Worm (Caenorhabditis elegans) whole organism, L1 larva: ENCODE data around the gene Y51H7C.41.

ENCODE experiments used
- C04F5.9 ChIP-seq: sonication (generic microtip); optimal IDR thresholded peaks from 2 replicates; lab custom pipeline; 2016; ENCODE audit warnings: missing genetic modification characterization, missing compliant biosample characterization
- aha-1 ChIP-seq: fragments of 150-350 bp; optimal IDR thresholded peaks from 2 replicates; lab custom pipeline; 2014; ENCODE audit warnings: missing biosample characterization, missing genetic modification characterization
- aly-2 ChIP-seq: fragments of 150-350 bp; optimal IDR thresholded peaks from 2 replicates; lab custom pipeline; 2014; ENCODE audit warnings: missing biosample characterization, missing genetic modification characterization
- blmp-1 ChIP-seq: fragments of 150-350 bp; optimal IDR thresholded peaks from 2 replicates; lab custom pipeline; 2014; ENCODE audit warnings: missing biosample characterization, missing genetic modification characterization
- ceh-8 ChIP-seq: fragments of 200-800 bp; sonication (Bioruptor generic); optimal IDR thresholded peaks from 2 replicates; lab custom pipeline; 2018; ENCODE audit warnings: mild to moderate bottlenecking, missing genetic modification characterization, moderate library complexity, missing compliant biosample characterization
- dpl-1 ChIP-seq, 3 experiments: fragments of 150-350 bp in 2 of 3; sonication (generic microtip) in 1 of 3; optimal IDR thresholded peaks; 2 replicates each; lab custom pipeline; 2014 to 2017; ENCODE audit warnings: missing biosample characterization in 3 of 3, missing genetic modification characterization in 3 of 3, missing genetic modification reagents in 3 of 3
- dsc-1 ChIP-seq: sonication (generic microtip); optimal IDR thresholded peaks from 2 replicates; lab custom pipeline; 2016; ENCODE audit warnings: mild to moderate bottlenecking, missing genetic modification characterization, missing compliant biosample characterization
- efl-1 ChIP-seq, 4 experiments: fragments of 150-350 bp; optimal IDR thresholded peaks in 3 of 4; peaks in 1 of 4; 1 replicate in 1 of 4; 2 replicates in 3 of 4; lab custom pipeline; 2014; ENCODE audit warnings: missing biosample characterization in 2 of 4, missing genetic modification characterization in 2 of 4, missing genetic modification reagents in 2 of 4
- egl-13 ChIP-seq: sonication (generic microtip); optimal IDR thresholded peaks from 2 replicates; lab custom pipeline; 2016; ENCODE audit warnings: missing genotype, missing genetic modification reagents, missing genetic modification characterization, missing compliant biosample characterization
- ets-5 ChIP-seq: fragments of 200-800 bp; sonication (Bioruptor generic); IDR thresholded peaks from 2 replicates; pipeline ENCODE4 v1.3.6; 2022; ENCODE audit warnings: missing genetic modification characterization, missing compliant biosample characterization
- hlh-17 ChIP-seq: fragments of 200-800 bp; sonication (Bioruptor generic); optimal IDR thresholded peaks from 2 replicates; lab custom pipeline; 2018; ENCODE audit warnings: missing genetic modification characterization, mild to moderate bottlenecking, missing compliant biosample characterization, moderate library complexity, borderline replicate concordance
- hlh-4 ChIP-seq: sonication (generic microtip); optimal IDR thresholded peaks from 2 replicates; lab custom pipeline; 2016; ENCODE audit warnings: mild to moderate bottlenecking, missing genetic modification characterization, missing compliant biosample characterization
- hpl-2 ChIP-seq: fragments of 150-350 bp; optimal IDR thresholded peaks from 2 replicates; lab custom pipeline; 2014; ENCODE audit warnings: missing biosample characterization, missing genetic modification reagents, missing genetic modification characterization
- lin-15B ChIP-seq: fragments of 150-350 bp; sonication (generic microtip); optimal IDR thresholded peaks from 3 replicates; lab custom pipeline; 2014; ENCODE audit warnings: missing biosample characterization, missing genetic modification characterization
- lin-35 ChIP-seq, 2 experiments: fragments of 150-350 bp; optimal IDR thresholded peaks; 2 replicates each; lab custom pipeline; 2014; ENCODE audit warnings: missing biosample characterization in 2 of 2, missing genetic modification characterization in 2 of 2, missing genetic modification reagents in 2 of 2
- lin-39 ChIP-seq: fragments of 150-350 bp; optimal IDR thresholded peaks from 2 replicates; lab custom pipeline; 2014; ENCODE audit warnings: missing biosample characterization, missing genetic modification reagents, missing genetic modification characterization
- lsy-2 ChIP-seq, 2 experiments: fragments of 150-350 bp; optimal IDR thresholded peaks; 2 replicates each; lab custom pipeline; 2014; ENCODE audit warnings: missing biosample characterization in 2 of 2, missing genetic modification characterization in 2 of 2
- nhr-19 ChIP-seq: fragments of 200-800 bp; sonication (Bioruptor generic); conservative IDR thresholded peaks from 2 replicates; pipeline ENCODE4 v1.3.6; 2022; ENCODE audit warnings: missing genetic modification characterization, missing compliant biosample characterization
- nhr-47 ChIP-seq: sonication (generic microtip); optimal IDR thresholded peaks from 2 replicates; lab custom pipeline; 2016; ENCODE audit warnings: mild to moderate bottlenecking, missing genetic modification characterization, moderate library complexity, missing compliant biosample characterization
- nhr-71 ChIP-seq: sonication (generic microtip); optimal IDR thresholded peaks from 2 replicates; lab custom pipeline; 2016; ENCODE audit warnings: mild to moderate bottlenecking, missing genetic modification characterization, moderate library complexity, missing compliant biosample characterization
- nhr-76 ChIP-seq: sonication (generic microtip); optimal IDR thresholded peaks from 2 replicates; lab custom pipeline; 2017; ENCODE audit warnings: missing biosample characterization, missing genetic modification characterization
- nhr-77 ChIP-seq: fragments of 150-350 bp; optimal IDR thresholded peaks from 2 replicates; lab custom pipeline; 2014; ENCODE audit warnings: missing biosample characterization, missing genetic modification characterization
- nhr-85 ChIP-seq: sonication (generic microtip); peaks from one replicate; lab custom pipeline; 2016; ENCODE audit warnings: missing genetic modification characterization, inconsistent platforms, missing compliant biosample characterization
- nhr-90 ChIP-seq: sonication (generic microtip); optimal IDR thresholded peaks from 2 replicates; lab custom pipeline; 2016; ENCODE audit warnings: mild to moderate bottlenecking, missing genetic modification characterization, missing compliant biosample characterization; ENCODE audit not compliant: poor library complexity
- pag-3 ChIP-seq: sonication (generic microtip); optimal IDR thresholded peaks from 2 replicates; lab custom pipeline; 2017; ENCODE audit warnings: missing genetic modification characterization, mild to moderate bottlenecking, missing compliant biosample characterization, antibody characterized with exemption, borderline replicate concordance; ENCODE audit not compliant: insufficient read depth
- rnt-1 ChIP-seq: sonication (generic microtip); optimal IDR thresholded peaks from 2 replicates; lab custom pipeline; 2016; ENCODE audit warnings: mild to moderate bottlenecking, missing genetic modification characterization, moderate library complexity, missing compliant biosample characterization
- sox-4 ChIP-seq: sonication (generic microtip); optimal IDR thresholded peaks from 2 replicates; lab custom pipeline; 2016; ENCODE audit warnings: missing genetic modification characterization, missing compliant biosample characterization
- tbx-2 ChIP-seq: sonication (generic microtip); optimal IDR thresholded peaks from 2 replicates; lab custom pipeline; 2016; ENCODE audit warnings: missing genetic modification characterization, missing compliant biosample characterization
- unc-130 ChIP-seq: fragments of 150-350 bp; optimal IDR thresholded peaks from 2 replicates; lab custom pipeline; 2017; ENCODE audit warnings: missing biosample characterization, missing genetic modification characterization, inconsistent platforms
- unc-30 ChIP-seq: sonication (generic microtip); optimal IDR thresholded peaks from 2 replicates; lab custom pipeline; 2017; ENCODE audit warnings: missing biosample characterization, missing genetic modification characterization
- unc-62 ChIP-seq: fragments of 150-350 bp; optimal IDR thresholded peaks from 2 replicates; lab custom pipeline; 2014; ENCODE audit warnings: missing biosample characterization, missing genetic modification reagents, missing genetic modification characterization
- unc-86 ChIP-seq: sonication (generic microtip); optimal IDR thresholded peaks from 2 replicates; lab custom pipeline; 2016; ENCODE audit warnings: missing genetic modification characterization, missing compliant biosample characterization
- vab-15 ChIP-seq: sonication (generic microtip); optimal IDR thresholded peaks from 2 replicates; lab custom pipeline; 2017; ENCODE audit warnings: missing genotype, mild to moderate bottlenecking, missing genetic modification characterization, missing compliant biosample characterization
- xbp-1 ChIP-seq: sonication (generic microtip); optimal IDR thresholded peaks from 2 replicates; lab custom pipeline; 2016; ENCODE audit warnings: missing genetic modification characterization, missing compliant biosample characterization
- zag-1 ChIP-seq: fragments of 150-350 bp; optimal IDR thresholded peaks from 2 replicates; lab custom pipeline; 2014; ENCODE audit warnings: missing biosample characterization, missing genetic modification characterization
- zip-4 ChIP-seq: fragments of 200-800 bp; sonication (Bioruptor generic); optimal IDR thresholded peaks from 2 replicates; lab custom pipeline; 2018; ENCODE audit warnings: mild to moderate bottlenecking, missing genetic modification characterization, moderate library complexity, missing compliant biosample characterization
- ztf-11 ChIP-seq, 2 experiments: sonication (generic microtip); optimal IDR thresholded peaks; 2 replicates each; lab custom pipeline; 2016 to 2017; ENCODE audit warnings: missing genetic modification characterization in 2 of 2, missing biosample characterization in 1 of 2, missing compliant biosample characterization in 1 of 2
- ztf-4 ChIP-seq: fragments of 150-350 bp; optimal IDR thresholded peaks from 2 replicates; lab custom pipeline; 2014; ENCODE audit warnings: missing biosample characterization, missing genetic modification characterization

Y51H7C.41 gene

ce11 chrII:1372138-1372537, 31.0 kb upstream of the Y51H7C.41 start:
- peak; percentile 52 for TF ChIP-seq nhr-85 (tag; lab: Kevin White, UChicago)
- no peak for TF ChIP-seq egl-13 (tag; lab: Kevin White, UChicago)

ce11 chrII:1372966-1373365, 30.2 kb upstream of the Y51H7C.41 start:
- TF ChIP-seq lin-35 (GFP tag; optimal IDR thresholded peaks at IDR 0.05; lab: Kevin White, UChicago) (no peak), efl-1 (optimal IDR thresholded peaks at IDR 0.05; lab: Kevin White, UChicago) (no peak), efl-1 (GFP tag; optimal IDR thresholded peaks at IDR 0.05 in 1 of 2; lab: Kevin White, UChicago) (peak in 1 of 2 experiments; percentile 18)

- no peak for TF ChIP-seq nhr-71 (tag; lab: Kevin White, UChicago)
- TF ChIP-seq nhr-85 (tag; lab: Kevin White, UChicago), result peak; percentile 14
These were observed 28.6 kb upstream of the Y51H7C.41 start for ce11 chrII:1374486-1374885.

DNA sequence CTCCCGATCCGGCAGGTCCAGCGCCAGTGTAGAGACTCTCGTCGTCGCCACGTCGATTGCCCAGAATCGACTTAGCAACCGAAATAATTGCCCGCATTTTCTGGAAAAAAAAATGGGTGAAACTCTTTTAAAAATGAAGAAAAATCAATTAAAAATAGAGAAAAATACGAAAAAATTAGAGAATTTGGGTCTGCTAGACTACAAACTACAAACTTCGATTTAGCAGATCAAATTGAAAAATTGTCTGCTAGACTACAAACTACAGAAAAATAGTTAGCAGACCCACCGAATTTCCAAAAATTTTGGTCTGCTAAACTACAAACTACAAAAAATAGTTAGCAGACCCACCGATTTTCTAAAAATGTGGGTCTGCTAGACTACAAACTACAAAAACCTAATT, 28.2 kb upstream of the Y51H7C.41 start, which contains the start of gene rog-1:
Gene rog-1 (minus strand): TSS at position 101 of the 400 bp plus-strand sequence.
- TF ChIP-seq lin-15B (tag; lab: Kevin White, UChicago) (no peak), ceh-8 (GFP tag; lab: Kevin White, UChicago) (no peak), nhr-47 (tag; lab: Kevin White, UChicago) (no peak), ztf-11 (tag; optimal IDR thresholded peaks at IDR 0.05; lab: Kevin White, UChicago) (no peak), hlh-17 (GFP tag; lab: Kevin White, UChicago) (no peak), zip-4 (GFP tag; lab: Kevin White, UChicago) (no peak)

DNA sequence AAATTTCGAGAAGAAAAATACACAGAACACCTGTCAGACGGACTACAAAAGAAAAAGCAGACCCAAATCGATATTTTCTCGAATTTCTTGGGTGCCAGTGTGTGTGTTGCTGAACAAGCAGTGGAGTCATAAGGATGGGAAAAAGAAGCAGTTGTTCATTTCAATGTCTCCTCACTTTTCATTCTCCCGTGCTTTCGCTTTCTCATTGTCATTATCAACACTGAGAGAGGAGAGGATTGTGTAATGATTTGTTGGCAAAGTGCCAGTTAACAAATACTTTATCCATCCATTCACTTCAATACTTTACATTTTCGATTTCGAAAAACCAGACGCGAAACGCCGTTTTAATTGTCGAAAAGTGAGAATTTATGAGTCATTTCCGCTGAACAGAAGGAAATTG, 27.5 kb upstream of the Y51H7C.41 start:
- no peak for TF ChIP-seq hlh-4 (tag; lab: Kevin White, UChicago)
- TF ChIP-seq nhr-19 (GFP tag; lab: Robert Waterston, UW), result 0 out of 2 replicates have a peak, but pooled peaks have one; percentile 22
- TF ChIP-seq aha-1, result no peak
- TF ChIP-seq nhr-90 (tag; lab: Kevin White, UChicago), result no peak
- no peak for TF ChIP-seq C04F5.9
- TF ChIP-seq nhr-76 (tag; lab: Kevin White, UChicago), result no peak
- TF ChIP-seq ztf-11 (tag; optimal IDR thresholded peaks at IDR 0.05; lab: Kevin White, UChicago), result no peak
- peak in 1 of 3 experiments; percentile 10 for TF ChIP-seq dpl-1 (GFP tag; optimal IDR thresholded peaks at IDR 0.05; lab: Kevin White, UChicago)
- TF ChIP-seq rnt-1, result peak; percentile 69
- no peak for TF ChIP-seq unc-86 (tag; lab: Kevin White, UChicago)
- TF ChIP-seq blmp-1 (tag; lab: Kevin White, UChicago), result peak; percentile 48
- peak in 1 of 2 experiments; percentile 16 for TF ChIP-seq efl-1 (optimal IDR thresholded peaks at IDR 0.05; lab: Kevin White, UChicago)
- peak in 1 of 2 experiments; percentile 2 for TF ChIP-seq efl-1 (GFP tag; optimal IDR thresholded peaks at IDR 0.05 in 1 of 2; lab: Kevin White, UChicago)
- TF ChIP-seq zag-1, result no peak
- TF ChIP-seq sox-4 (tag; lab: Kevin White, UChicago), result no peak
- TF ChIP-seq lsy-2 (tag; optimal IDR thresholded peaks at IDR 0.05; lab: Kevin White, UChicago), result peak; percentile 19 to 30
- peak; percentile 13 for TF ChIP-seq unc-130 (tag; lab: Kevin White, UChicago)
- peak; percentile 62 for TF ChIP-seq pag-3 (tag; lab: Kevin White, UChicago)
- TF ChIP-seq nhr-71 (tag; lab: Kevin White, UChicago), result peak; percentile 49
- TF ChIP-seq, all 84 proteins: peak for 9

DNA sequence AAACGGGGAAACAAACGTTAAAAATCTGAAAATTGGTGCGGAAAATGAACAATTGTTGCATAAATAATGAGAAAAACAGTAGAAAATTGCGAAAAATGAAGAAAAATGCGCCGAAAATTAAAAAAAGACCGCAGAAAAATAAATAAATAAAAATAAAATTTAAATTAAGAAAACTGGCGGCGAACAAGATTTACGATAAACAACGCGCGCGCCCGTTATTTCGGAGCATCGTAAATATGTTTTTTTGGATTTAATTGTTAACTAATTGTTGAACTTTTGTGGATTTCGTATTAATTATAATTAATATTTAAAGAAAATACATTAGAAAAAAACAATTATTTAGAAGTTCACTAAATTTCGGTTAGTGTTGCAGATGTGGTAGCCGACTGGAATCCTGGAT, 26.3 kb upstream of the Y51H7C.41 start:
- TF ChIP-seq sox-4 (tag; lab: Kevin White, UChicago) (no peak), efl-1 (optimal IDR thresholded peaks at IDR 0.05; lab: Kevin White, UChicago) (peak in 1 of 2 experiments; percentile 28), efl-1 (GFP tag; optimal IDR thresholded peaks at IDR 0.05 in 1 of 2; lab: Kevin White, UChicago) (peak in 1 of 2 experiments; percentile 53), dpl-1 (GFP tag; optimal IDR thresholded peaks at IDR 0.05; lab: Kevin White, UChicago) (peak in 1 of 3 experiments; percentile 31)

DNA sequence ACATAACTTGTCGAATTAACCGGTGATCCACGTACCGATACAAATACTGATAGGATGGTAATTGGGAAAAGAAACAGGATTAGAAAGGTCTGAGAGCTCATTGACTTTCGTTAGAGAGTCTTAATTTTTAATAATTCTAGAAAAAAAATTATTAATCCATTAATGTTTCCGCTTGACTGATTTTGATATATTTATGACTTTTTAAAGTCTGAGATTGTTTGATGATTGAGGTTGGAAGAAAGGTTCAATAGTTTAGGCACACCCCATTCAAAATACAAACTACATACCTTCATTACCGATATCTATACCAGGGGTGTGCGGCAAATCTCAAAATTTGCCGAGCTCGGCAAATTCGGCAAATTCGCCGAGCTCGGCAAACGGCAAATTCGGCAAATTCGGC, 24.9 kb upstream of the Y51H7C.41 start, which contains the start of gene F54D12.10:
Gene F54D12.10 (minus strand): TSS at position 101 of the 400 bp plus-strand sequence.
- TF ChIP-seq ets-5 (no peak), hpl-2 (GFP tag; lab: Kevin White, UChicago) (no peak), unc-30 (tag; lab: Kevin White, UChicago) (no peak), vab-15 (tag; lab: Kevin White, UChicago) (no peak), ztf-4 (tag; lab: Kevin White, UChicago) (no peak), efl-1 (optimal IDR thresholded peaks at IDR 0.05; lab: Kevin White, UChicago) (no peak), efl-1 (GFP tag; optimal IDR thresholded peaks at IDR 0.05 in 1 of 2; lab: Kevin White, UChicago) (no peak), ceh-8 (GFP tag; lab: Kevin White, UChicago) (no peak), xbp-1 (tag; lab: Kevin White, UChicago) (no peak), dsc-1 (no peak), tbx-2 (tag; lab: Kevin White, UChicago) (no peak), lin-39 (tag; lab: Kevin White, UChicago) (no peak), aly-2 (tag; lab: Kevin White, UChicago) (no peak), nhr-77 (tag; lab: Kevin White, UChicago) (no peak), unc-62 (no peak)
